Worm (Caenorhabditis elegans) whole organism, late embryonic: Measurements from ENCODE around the gene F52D10.4.

Source experiments
- ceh-31 ChIP-seq: sonication (generic microtip); optimal IDR thresholded peaks from 2 replicates; lab custom pipeline; 2016; ENCODE audit warnings: missing genetic modification characterization, missing compliant biosample characterization
- ceh-34 ChIP-seq: sonication (generic microtip); optimal IDR thresholded peaks from 2 replicates; lab custom pipeline; 2016; ENCODE audit warnings: mild to moderate bottlenecking, missing genetic modification characterization, missing compliant biosample characterization
- che-1 ChIP-seq: sonication (generic microtip); optimal IDR thresholded peaks from 2 replicates; lab custom pipeline; 2016; ENCODE audit warnings: mild to moderate bottlenecking, missing genetic modification characterization, missing compliant biosample characterization
- elt-4 ChIP-seq: sonication (generic microtip); optimal IDR thresholded peaks from 2 replicates; lab custom pipeline; 2016; ENCODE audit warnings: missing genetic modification characterization, missing compliant biosample characterization
- nfya-1 ChIP-seq: sonication (generic microtip); optimal IDR thresholded peaks from 2 replicates; lab custom pipeline; 2017; ENCODE audit warnings: missing genetic modification characterization, mild to moderate bottlenecking, missing compliant biosample characterization, antibody characterized with exemption, moderate library complexity
- nhr-11 ChIP-seq: fragments of 150-350 bp; optimal IDR thresholded peaks from 2 replicates; lab custom pipeline; 2014; ENCODE audit warnings: missing biosample characterization, missing genetic modification characterization
- pha-4 ChIP-seq: fragments of 150-350 bp; optimal IDR thresholded peaks from 2 replicates; lab custom pipeline; 2018; ENCODE audit warnings: missing biosample characterization, missing genetic modification reagents, missing genetic modification characterization
- pros-1 ChIP-seq: fragments of 150-350 bp; optimal IDR thresholded peaks from 2 replicates; lab custom pipeline; 2014; ENCODE audit warnings: missing biosample characterization, missing genetic modification reagents, missing genetic modification characterization
- unc-42 ChIP-seq: sonication (generic microtip); optimal IDR thresholded peaks from 2 replicates; lab custom pipeline; 2016; ENCODE audit warnings: missing genotype, missing genetic modification characterization, missing compliant biosample characterization
- unc-55 ChIP-seq: sonication (generic microtip); optimal IDR thresholded peaks from 2 replicates; lab custom pipeline; 2017; ENCODE audit warnings: missing biosample characterization, missing genetic modification reagents, missing genetic modification characterization
- ztf-16 ChIP-seq: sonication (generic microtip); optimal IDR thresholded peaks from 2 replicates; lab custom pipeline; 2017; ENCODE audit warnings: missing genetic modification characterization, missing compliant biosample characterization

F52D10.4 gene

ce11 chrX:11666545-11667177, 49.4 kb downstream of the F52D10.4 start, which contains the start of gene noca-2:
TSS of gene noca-2 (plus strand) at chrX:11667127.
- peak; percentile 65 for TF ChIP-seq unc-42 (tag; lab: Kevin White, UChicago)
- peak; percentile 62 for TF ChIP-seq unc-55 (GFP tag; lab: Kevin White, UChicago)
- no peak for TF ChIP-seq pros-1 (tag; lab: Kevin White, UChicago)
- no peak for TF ChIP-seq elt-4 (tag; lab: Kevin White, UChicago)
- TF ChIP-seq nhr-11 (tag; lab: Kevin White, UChicago): no peak
- peak; percentile 61 for TF ChIP-seq nfya-1 (tag; lab: Kevin White, UChicago)
- peak; percentile 24 for TF ChIP-seq ceh-31 (tag; lab: Kevin White, UChicago)
- TF ChIP-seq ceh-34 (tag; lab: Kevin White, UChicago): peak; percentile 9
- no peak for TF ChIP-seq pha-4 (tag; lab: Kevin White, UChicago)
- no peak for TF ChIP-seq ztf-16 (tag; lab: Kevin White, UChicago)
- TF ChIP-seq che-1 (tag; lab: Kevin White, UChicago): no peak
